Fruit fly (Drosophila melanogaster) S2 (cell line): ENCODE results near the gene drd.

Experiments used
- CG8478 ChIP-seq: fragments of >200 bp; optimal IDR thresholded peaks from 2 replicates; lab custom pipeline; 2018
- CTCF ChIP-seq, 2 experiments: fragments of >200 bp; optimal IDR thresholded peaks; 2 replicates each; lab custom pipeline; 2018

DNA sequence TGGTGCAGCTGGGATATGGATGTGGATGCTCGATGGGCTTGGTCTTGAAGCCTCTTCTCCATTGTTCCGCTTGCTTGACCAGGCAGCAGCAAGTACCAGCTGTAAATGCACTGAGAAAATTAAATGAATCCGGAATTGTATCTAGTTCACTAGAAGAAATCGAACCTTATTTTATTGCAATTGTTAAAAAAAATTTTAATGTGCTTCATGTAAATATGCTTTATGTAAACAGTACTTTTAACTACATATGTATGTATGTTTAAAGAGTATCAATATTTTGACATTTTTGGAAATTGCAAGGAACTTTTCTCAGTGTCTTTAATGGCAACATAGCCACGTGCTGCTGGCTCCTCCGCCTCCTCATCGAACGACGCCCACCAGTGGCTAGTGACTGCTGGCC, 39.3 kb downstream of the drd start:
- no peak for TF ChIP-seq CG8478 (lab: Kevin White, UChicago)
- TF ChIP-seq CTCF (optimal IDR thresholded peaks at IDR 0.05; lab: Kevin White, UChicago), result no peak
